Worm (Caenorhabditis elegans) whole organism, late embryonic: ENCODE data around the gene ebp-2.

Experiments used
- F13H6.1 ChIP-seq: sonication (generic microtip); optimal IDR thresholded peaks from 2 replicates; lab custom pipeline; 2016; ENCODE audit warnings: missing genetic modification characterization, missing compliant biosample characterization
- K09A11.1 ChIP-seq: sonication (generic microtip); optimal IDR thresholded peaks from 2 replicates; lab custom pipeline; 2017; ENCODE audit warnings: antibody characterized with exemption, mild to moderate bottlenecking, missing genetic modification characterization, missing compliant biosample characterization; ENCODE audit not compliant: insufficient read depth
- ama-1 ChIP-seq: fragments of 150-350 bp; optimal IDR thresholded peaks from 2 replicates; lab custom pipeline; 2014
- ceh-19 ChIP-seq: fragments of 200-800 bp; sonication (Bioruptor generic); optimal IDR thresholded peaks from 2 replicates; lab custom pipeline; 2018; ENCODE audit warnings: mild to moderate bottlenecking, missing genetic modification characterization, missing compliant biosample characterization
- ceh-22 ChIP-seq: sonication (generic microtip); optimal IDR thresholded peaks from 2 replicates; lab custom pipeline; 2017; ENCODE audit warnings: missing biosample characterization, missing genetic modification characterization
- ceh-24 ChIP-seq: sonication (generic microtip); optimal IDR thresholded peaks from 2 replicates; lab custom pipeline; 2016; ENCODE audit warnings: mild to moderate bottlenecking, missing genetic modification characterization, missing compliant biosample characterization
- ceh-31 ChIP-seq: sonication (generic microtip); optimal IDR thresholded peaks from 2 replicates; lab custom pipeline; 2016; ENCODE audit warnings: missing genetic modification characterization, missing compliant biosample characterization
- ceh-34 ChIP-seq: sonication (generic microtip); optimal IDR thresholded peaks from 2 replicates; lab custom pipeline; 2016; ENCODE audit warnings: mild to moderate bottlenecking, missing genetic modification characterization, missing compliant biosample characterization
- ceh-6 ChIP-seq: fragments of 200-800 bp; sonication (Bioruptor generic); optimal IDR thresholded peaks from 2 replicates; lab custom pipeline; 2018; ENCODE audit warnings: mild to moderate bottlenecking, missing genetic modification characterization, missing compliant biosample characterization
- ceh-9 ChIP-seq: sonication (generic microtip); optimal IDR thresholded peaks from 2 replicates; lab custom pipeline; 2016; ENCODE audit warnings: mild to moderate bottlenecking, missing genetic modification characterization, inconsistent platforms, missing compliant biosample characterization
- dve-1 ChIP-seq: sonication (generic microtip); optimal IDR thresholded peaks from 2 replicates; lab custom pipeline; 2017; ENCODE audit warnings: antibody characterized with exemption, mild to moderate bottlenecking, missing genetic modification characterization, missing compliant biosample characterization
- elt-2 ChIP-seq: sonication (generic microtip); optimal IDR thresholded peaks from 2 replicates; lab custom pipeline; 2016; ENCODE audit warnings: missing genetic modification reagents, missing genetic modification characterization, missing compliant biosample characterization
- ets-4 ChIP-seq: sonication (generic microtip); optimal IDR thresholded peaks from 2 replicates; lab custom pipeline; 2016; ENCODE audit warnings: missing genetic modification characterization, missing compliant biosample characterization
- fax-1 ChIP-seq: sonication (generic microtip); optimal IDR thresholded peaks from 2 replicates; lab custom pipeline; 2016; ENCODE audit warnings: missing genotype, missing genetic modification characterization, missing compliant biosample characterization
- fkh-6 ChIP-seq: sonication (generic microtip); optimal IDR thresholded peaks from 2 replicates; lab custom pipeline; 2016; ENCODE audit warnings: missing genetic modification characterization, missing compliant biosample characterization
- gmeb-2 ChIP-seq: sonication (generic microtip); optimal IDR thresholded peaks from 2 replicates; lab custom pipeline; 2016; ENCODE audit warnings: missing genetic modification characterization, inconsistent platforms, missing compliant biosample characterization
- hlh-13 ChIP-seq: fragments of 200-800 bp; sonication (Bioruptor generic); optimal IDR thresholded peaks from 2 replicates; lab custom pipeline; 2018; ENCODE audit warnings: mild to moderate bottlenecking, missing genetic modification characterization, missing compliant biosample characterization
- hlh-15 ChIP-seq: sonication (generic microtip); optimal IDR thresholded peaks from 2 replicates; lab custom pipeline; 2016; ENCODE audit warnings: missing genetic modification characterization, missing compliant biosample characterization
- hlh-30 ChIP-seq: sonication (generic microtip); optimal IDR thresholded peaks from 2 replicates; lab custom pipeline; 2017; ENCODE audit warnings: antibody characterized with exemption, missing genetic modification characterization, missing compliant biosample characterization; ENCODE audit not compliant: insufficient read depth
- hlh-6 ChIP-seq: sonication (generic microtip); optimal IDR thresholded peaks from 2 replicates; lab custom pipeline; 2016; ENCODE audit warnings: missing genotype, missing genetic modification characterization, missing compliant biosample characterization
- hlh-8 ChIP-seq: sonication (generic microtip); optimal IDR thresholded peaks from 2 replicates; lab custom pipeline; 2016; ENCODE audit warnings: missing genotype, missing genetic modification characterization, missing compliant biosample characterization
- lim-6 ChIP-seq: sonication (generic microtip); optimal IDR thresholded peaks from 2 replicates; lab custom pipeline; 2016; ENCODE audit warnings: missing genetic modification characterization, missing compliant biosample characterization
- lin-11 ChIP-seq: fragments of 200-800 bp; sonication (Bioruptor generic); optimal IDR thresholded peaks from 2 replicates; lab custom pipeline; 2018; ENCODE audit warnings: mild to moderate bottlenecking, missing genetic modification characterization, missing compliant biosample characterization
- mec-3 ChIP-seq: sonication (generic microtip); optimal IDR thresholded peaks from 2 replicates; lab custom pipeline; 2016; ENCODE audit warnings: borderline replicate concordance, missing genetic modification characterization, missing compliant biosample characterization
- nfya-1 ChIP-seq: sonication (generic microtip); optimal IDR thresholded peaks from 2 replicates; lab custom pipeline; 2017; ENCODE audit warnings: missing genetic modification characterization, mild to moderate bottlenecking, missing compliant biosample characterization, antibody characterized with exemption, moderate library complexity
- npax-4 ChIP-seq: sonication (generic microtip); optimal IDR thresholded peaks from 2 replicates; lab custom pipeline; 2016; ENCODE audit warnings: missing genetic modification characterization, missing compliant biosample characterization
- pag-3 ChIP-seq: sonication (generic microtip); optimal IDR thresholded peaks from 2 replicates; lab custom pipeline; 2016; ENCODE audit warnings: missing compliant biosample characterization, missing genetic modification characterization, borderline replicate concordance
- pat-9 ChIP-seq: fragments of 200-800 bp; sonication (Bioruptor generic); optimal IDR thresholded peaks from 2 replicates; lab custom pipeline; 2018; ENCODE audit warnings: mild to moderate bottlenecking, missing genetic modification characterization, moderate library complexity, missing compliant biosample characterization
- pha-2 ChIP-seq: sonication (generic microtip); optimal IDR thresholded peaks from 2 replicates; lab custom pipeline; 2017; ENCODE audit warnings: mild to moderate bottlenecking, missing genetic modification characterization, missing compliant biosample characterization
- pros-1 ChIP-seq: fragments of 150-350 bp; optimal IDR thresholded peaks from 2 replicates; lab custom pipeline; 2014; ENCODE audit warnings: missing biosample characterization, missing genetic modification reagents, missing genetic modification characterization
- rnt-1 ChIP-seq: sonication (generic microtip); optimal IDR thresholded peaks from 2 replicates; lab custom pipeline; 2016; ENCODE audit warnings: missing genetic modification characterization, missing compliant biosample characterization
- sdc-2 ChIP-seq: sonication (generic microtip); optimal IDR thresholded peaks from 2 replicates; lab custom pipeline; 2016; ENCODE audit warnings: missing genotype, missing genetic modification characterization, missing compliant biosample characterization
- sox-4 ChIP-seq: sonication (generic microtip); optimal IDR thresholded peaks from 2 replicates; lab custom pipeline; 2017; ENCODE audit warnings: mild to moderate bottlenecking, missing genetic modification characterization, inconsistent platforms, missing compliant biosample characterization
- syd-9 ChIP-seq: sonication (generic microtip); optimal IDR thresholded peaks from 2 replicates; lab custom pipeline; 2016; ENCODE audit warnings: mild to moderate bottlenecking, missing genetic modification characterization, moderate library complexity, missing compliant biosample characterization
- unc-3 ChIP-seq, 2 experiments: fragments of 200-800 bp in 1 of 2; sonication (Bioruptor generic) in 1 of 2; sonication (generic microtip) in 1 of 2; conservative IDR thresholded peaks in 1 of 2; optimal IDR thresholded peaks in 1 of 2; 2 replicates each; pipeline versions ENCODE4 v1.3.6 to Lab custom; 2016 to 2022; ENCODE audit warnings: missing compliant biosample characterization in 2 of 2, missing genetic modification characterization in 2 of 2, missing genetic modification reagents in 1 of 2
- ztf-16 ChIP-seq: sonication (generic microtip); optimal IDR thresholded peaks from 2 replicates; lab custom pipeline; 2017; ENCODE audit warnings: missing genetic modification characterization, missing compliant biosample characterization

ebp-2 gene

ce11 chrII:11448753-11449152, 6.2 kb downstream of the ebp-2 start, which contains the start of gene W02B12.1:
Gene W02B12.1, plus strand, starts transcription at chrII:11449021.
- TF ChIP-seq K09A11.1 (no peak), ceh-6 (GFP tag; lab: Kevin White, UChicago) (no peak), unc-3 (GFP tag; conservative IDR thresholded peaks at IDR 0.05; lab: Robert Waterston, UW) (no peak), unc-3 (tag; optimal IDR thresholded peaks at IDR 0.05; lab: Kevin White, UChicago) (no peak), ceh-31 (no peak), elt-2 (tag; lab: Kevin White, UChicago) (peak; percentile 40)

DNA sequence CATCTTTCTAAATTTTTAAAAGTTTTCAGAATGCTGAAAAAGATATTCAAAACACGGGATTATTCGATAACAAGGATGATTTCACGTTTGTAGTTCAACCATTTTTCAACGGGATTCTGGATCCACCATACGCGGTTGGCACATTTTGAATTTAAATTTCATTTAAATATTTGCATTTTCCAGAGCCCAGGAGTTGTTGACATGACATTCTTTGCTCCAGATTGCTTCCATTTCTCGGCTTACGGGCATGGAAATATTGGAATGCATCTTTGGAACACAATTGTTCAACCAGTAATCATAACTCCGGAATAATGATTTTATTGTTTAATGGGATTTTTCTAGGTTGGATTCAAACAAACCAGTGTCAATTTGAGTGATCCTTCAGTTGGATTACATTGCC, 8.4 kb downstream of the ebp-2 start:
- TF ChIP-seq ets-4 (no peak), unc-3 (GFP tag; conservative IDR thresholded peaks at IDR 0.05; lab: Robert Waterston, UW) (no peak), unc-3 (tag; optimal IDR thresholded peaks at IDR 0.05; lab: Kevin White, UChicago) (no peak), ceh-22 (tag; lab: Kevin White, UChicago) (no peak), ceh-34 (tag; lab: Kevin White, UChicago) (no peak), hlh-15 (no peak), rnt-1 (no peak), pag-3 (no peak), syd-9 (tag; lab: Kevin White, UChicago) (no peak), ceh-19 (no peak), hlh-6 (no peak), ceh-9 (tag; lab: Kevin White, UChicago) (no peak), lin-11 (no peak), ama-1 (lab: Kevin White, UChicago) (no peak), dve-1 (no peak), ceh-24 (tag; lab: Kevin White, UChicago) (no peak)

DNA sequence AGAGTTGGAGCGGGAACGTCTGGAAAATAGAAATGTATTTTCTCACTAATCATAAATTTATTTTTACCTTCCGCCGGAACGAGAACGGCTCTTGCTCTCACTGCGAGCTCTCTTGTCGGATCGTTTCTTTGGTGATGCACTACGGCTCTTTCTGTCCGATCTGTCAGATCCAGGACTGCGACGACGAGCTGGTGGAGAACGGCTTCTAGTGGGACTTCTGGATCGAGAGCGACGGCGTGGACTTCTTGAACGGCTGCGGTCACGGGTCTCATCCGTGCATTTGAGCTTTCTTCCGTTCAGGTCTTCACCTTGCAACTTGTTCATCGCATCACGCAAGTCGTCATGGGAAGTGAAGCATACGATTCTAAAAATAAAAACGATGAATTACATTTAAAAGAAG, 9.2 kb downstream of the ebp-2 start:
- TF ChIP-seq pat-9 (no peak), lim-6 (tag; lab: Kevin White, UChicago) (no peak), ceh-19 (no peak), elt-2 (tag; lab: Kevin White, UChicago) (no peak), pha-2 (tag; lab: Kevin White, UChicago) (no peak), npax-4 (tag; lab: Kevin White, UChicago) (no peak), hlh-8 (tag; lab: Kevin White, UChicago) (no peak), mec-3 (tag; lab: Kevin White, UChicago) (no peak)

DNA sequence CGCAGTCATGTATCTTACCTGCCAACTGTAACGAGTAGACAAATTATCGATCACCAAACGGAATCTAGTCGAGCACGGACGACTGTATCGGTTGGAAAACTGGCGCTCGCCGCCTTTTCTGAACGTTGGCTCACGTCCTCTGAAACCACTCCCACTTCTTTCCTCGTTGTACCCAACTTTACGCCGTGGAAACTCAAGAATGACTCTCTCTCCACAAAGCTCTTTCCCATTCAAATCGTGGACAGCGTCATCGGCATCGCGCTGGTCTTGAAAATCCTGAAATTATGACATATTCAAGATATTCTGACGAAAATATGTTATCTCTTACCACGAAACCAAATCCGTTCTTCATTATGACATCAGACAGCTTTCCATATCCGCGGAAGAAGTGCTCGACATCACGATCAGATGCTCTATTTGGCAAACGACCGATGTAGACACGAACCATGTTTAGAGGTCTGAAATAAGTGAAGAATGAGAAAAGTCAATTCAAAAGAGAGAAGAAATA, 10.0 kb downstream of the ebp-2 start, which contains the start of gene rsp-2:
rsp-2 (minus strand) TSS at position 458 of the 508 bp plus-strand sequence.
- TF ChIP-seq F13H6.1 (tag; lab: Kevin White, UChicago) (no peak), ceh-34 (tag; lab: Kevin White, UChicago) (no peak), nfya-1 (tag; lab: Kevin White, UChicago) (no peak), sdc-2 (tag; lab: Kevin White, UChicago) (no peak), ceh-19 (no peak), gmeb-2 (tag; lab: Kevin White, UChicago) (no peak), ztf-16 (tag; lab: Kevin White, UChicago) (no peak), hlh-13 (GFP tag; lab: Kevin White, UChicago) (no peak), sox-4 (tag; lab: Kevin White, UChicago) (no peak), hlh-15 (no peak), syd-9 (tag; lab: Kevin White, UChicago) (no peak), ceh-9 (tag; lab: Kevin White, UChicago) (no peak), pros-1 (no peak), ceh-22 (tag; lab: Kevin White, UChicago) (no peak), hlh-30 (tag; lab: Kevin White, UChicago) (no peak), K09A11.1 (no peak), fax-1 (no peak), fkh-6 (tag; lab: Kevin White, UChicago) (no peak)
